Fruit fly (Drosophila melanogaster): Measurements from ENCODE around the gene Decay.

The Decay gene

dm6 chr3R:16472301-16472700 lies 28.5 kb downstream of the Decay start, which contains the start of gene Gyc89Da:
TSS of gene Gyc89Da (plus strand) at chr3R:16472601.
- TF ChIP-seq CG10348 (GFP tag; IDR thresholded peaks at IDR 0.05): no peak
- no peak for TF ChIP-seq CG17806 (tag; optimal IDR thresholded peaks at IDR 0.05)
- no peak for TF ChIP-seq EcR (GFP tag; optimal IDR thresholded peaks at IDR 0.05)
- TF ChIP-seq CG9948 (tag; optimal IDR thresholded peaks at IDR 0.05): no peak

- no peak for TF ChIP-seq CG14655 (GFP tag; optimal IDR thresholded peaks at IDR 0.05)
- TF ChIP-seq rn (GFP tag; IDR thresholded peaks at IDR 0.05): no peak
- TF ChIP-seq fd96Ca (GFP tag; IDR thresholded peaks at IDR 0.05): no peak
- no peak for TF ChIP-seq CG13204 (GFP tag; optimal IDR thresholded peaks at IDR 0.05)
- no peak for TF ChIP-seq CG8301 (tag; optimal IDR thresholded peaks at IDR 0.05)
- TF ChIP-seq Pif1A (GFP tag; optimal IDR thresholded peaks at IDR 0.05): no peak
- no peak for TF ChIP-seq gl (tag; optimal IDR thresholded peaks at IDR 0.05)
- no peak for TF ChIP-seq CG10348 (GFP tag; IDR thresholded peaks at IDR 0.05)
- no peak for TF ChIP-seq D1 (tag; optimal IDR thresholded peaks at IDR 0.05)
- TF ChIP-seq CG17806 (tag; optimal IDR thresholded peaks at IDR 0.05): no peak
Observed at dm6 chr3R:16469501-16470263, 31.2 kb downstream of the Decay start, which contains the start of the genes CG42232 and CSN5. TSS of gene CG42232 (minus strand) at chr3R:16469663. TSS of gene CSN5 (plus strand) at chr3R:16470099.

DNA sequence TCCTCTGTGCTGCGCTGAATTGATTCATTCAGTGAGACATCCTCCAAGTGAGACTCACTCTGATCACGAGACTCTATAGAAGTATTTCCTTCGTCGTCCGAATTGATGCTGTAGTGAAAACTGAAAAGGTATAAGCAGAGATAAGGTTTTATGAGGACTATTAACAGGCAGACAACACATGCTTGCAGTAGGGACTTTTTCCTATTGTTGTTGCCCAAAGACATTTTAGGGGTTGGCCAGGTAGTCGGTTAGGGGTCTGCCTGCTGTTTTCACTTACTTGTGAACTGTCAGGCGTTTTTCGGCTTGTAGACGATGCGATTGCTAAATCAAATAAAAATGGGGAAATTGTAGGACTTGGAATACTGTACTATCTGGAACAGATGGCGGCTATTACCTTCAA lies 32.3 kb downstream of the Decay start:
- no peak for TF ChIP-seq CG8159 (tag; optimal IDR thresholded peaks at IDR 0.05)
- TF ChIP-seq CG15710 (tag; optimal IDR thresholded peaks at IDR 0.05): no peak
- no peak for TF ChIP-seq Ets98B (GFP tag; IDR thresholded peaks at IDR 0.05)
- TF ChIP-seq CG13204 (GFP tag; optimal IDR thresholded peaks at IDR 0.05): no peak
- no peak for TF ChIP-seq Pif1B (GFP tag; optimal IDR thresholded peaks at IDR 0.05)
- TF ChIP-seq Pif1A (GFP tag; optimal IDR thresholded peaks at IDR 0.05): no peak
- TF ChIP-seq gl (tag; optimal IDR thresholded peaks at IDR 0.05): no peak
- no peak for TF ChIP-seq CG4496 (GFP tag; IDR thresholded peaks at IDR 0.05)
- TF ChIP-seq CG17806 (tag; optimal IDR thresholded peaks at IDR 0.05): no peak
- no peak for TF ChIP-seq CG32121 (GFP tag; IDR thresholded peaks at IDR 0.05)
- no peak for TF ChIP-seq CG9948 (tag; optimal IDR thresholded peaks at IDR 0.05)
- no peak for TF ChIP-seq CG8301 (tag; optimal IDR thresholded peaks at IDR 0.05)
- no peak for TF ChIP-seq CG12605 (GFP tag; IDR thresholded peaks at IDR 0.05)
- no peak for TF ChIP-seq EcR (GFP tag; optimal IDR thresholded peaks at IDR 0.05)
- no peak for TF ChIP-seq CG14655 (GFP tag; optimal IDR thresholded peaks at IDR 0.05)
- no peak for TF ChIP-seq Snoo (tag; optimal IDR thresholded peaks at IDR 0.05)
- TF ChIP-seq fd96Ca (GFP tag; IDR thresholded peaks at IDR 0.05): no peak
- no peak for TF ChIP-seq D1 (tag; optimal IDR thresholded peaks at IDR 0.05)

DNA sequence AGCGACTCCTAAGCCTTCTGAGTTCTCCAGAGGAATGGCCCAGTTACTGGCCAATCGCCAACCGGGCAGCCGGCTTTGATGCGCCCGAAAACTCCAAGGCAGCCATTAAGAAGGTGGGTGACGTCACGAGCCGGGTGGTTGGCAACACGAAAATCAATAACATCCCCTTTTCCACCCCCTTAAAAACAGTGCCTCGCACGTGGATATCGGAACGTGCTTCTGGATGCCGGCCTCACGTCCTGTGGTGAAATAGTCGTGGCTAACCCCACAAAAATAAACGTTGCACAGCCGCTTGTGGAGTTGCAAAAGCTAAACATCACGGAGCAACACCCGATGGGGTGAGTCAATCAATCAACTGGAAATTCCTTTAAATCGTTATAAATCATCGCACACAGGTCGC lies 44.2 kb downstream of the Decay start:
- TF ChIP-seq CG13204 (GFP tag; optimal IDR thresholded peaks at IDR 0.05): no peak
- no peak for TF ChIP-seq Pif1A (GFP tag; optimal IDR thresholded peaks at IDR 0.05)
- TF ChIP-seq CG8159 (tag; optimal IDR thresholded peaks at IDR 0.05): no peak
- no peak for TF ChIP-seq Pif1B (GFP tag; optimal IDR thresholded peaks at IDR 0.05)
- TF ChIP-seq CG14655 (GFP tag; optimal IDR thresholded peaks at IDR 0.05): no peak
- TF ChIP-seq CG8301 (tag; optimal IDR thresholded peaks at IDR 0.05): no peak

DNA sequence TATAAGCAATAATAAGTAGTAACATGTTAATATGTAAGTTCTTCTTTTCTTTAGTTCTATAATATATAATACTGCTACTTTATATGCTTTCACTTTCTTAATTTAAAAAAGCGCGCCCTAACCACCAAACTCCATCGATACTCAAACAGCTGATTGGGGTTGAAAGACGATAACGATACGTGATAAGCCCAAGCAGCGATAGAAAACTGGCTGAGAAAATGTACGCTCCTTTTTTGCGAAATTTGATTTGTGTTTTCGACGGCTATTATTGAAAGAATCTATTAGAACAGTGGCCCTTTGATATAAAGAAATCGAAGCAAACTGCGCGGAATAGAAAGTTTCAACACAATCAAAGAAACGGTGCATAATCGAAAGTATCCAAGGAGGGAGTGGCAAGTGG lies 45.0 kb downstream of the Decay start, which contains the start of gene CG14883:
Gene CG14883, plus strand, starts transcription at position 178 of the 400 bp plus-strand sequence.
- TF ChIP-seq Snoo (tag; optimal IDR thresholded peaks at IDR 0.05): no peak
- TF ChIP-seq CG17806 (tag; optimal IDR thresholded peaks at IDR 0.05): no peak
- no peak for TF ChIP-seq Pif1A (GFP tag; optimal IDR thresholded peaks at IDR 0.05)
- TF ChIP-seq CG34367 (tag; optimal IDR thresholded peaks at IDR 0.05): no peak
- TF ChIP-seq D1 (tag; optimal IDR thresholded peaks at IDR 0.05): no peak
- no peak for TF ChIP-seq fd96Ca (GFP tag; IDR thresholded peaks at IDR 0.05)
- no peak for TF ChIP-seq CG14655 (GFP tag; optimal IDR thresholded peaks at IDR 0.05)
- no peak for TF ChIP-seq CG8159 (tag; optimal IDR thresholded peaks at IDR 0.05)
- no peak for TF ChIP-seq Pif1B (GFP tag; optimal IDR thresholded peaks at IDR 0.05)
- no peak for TF ChIP-seq Ets98B (GFP tag; IDR thresholded peaks at IDR 0.05)
- no peak for TF ChIP-seq gl (tag; optimal IDR thresholded peaks at IDR 0.05)
- no peak for TF ChIP-seq CG9948 (tag; optimal IDR thresholded peaks at IDR 0.05)
- TF ChIP-seq EcR (GFP tag; optimal IDR thresholded peaks at IDR 0.05): no peak
- no peak for TF ChIP-seq rn (GFP tag; IDR thresholded peaks at IDR 0.05)
- no peak for TF ChIP-seq CG4496 (GFP tag; IDR thresholded peaks at IDR 0.05)
- TF ChIP-seq CG32121 (GFP tag; IDR thresholded peaks at IDR 0.05): no peak

DNA sequence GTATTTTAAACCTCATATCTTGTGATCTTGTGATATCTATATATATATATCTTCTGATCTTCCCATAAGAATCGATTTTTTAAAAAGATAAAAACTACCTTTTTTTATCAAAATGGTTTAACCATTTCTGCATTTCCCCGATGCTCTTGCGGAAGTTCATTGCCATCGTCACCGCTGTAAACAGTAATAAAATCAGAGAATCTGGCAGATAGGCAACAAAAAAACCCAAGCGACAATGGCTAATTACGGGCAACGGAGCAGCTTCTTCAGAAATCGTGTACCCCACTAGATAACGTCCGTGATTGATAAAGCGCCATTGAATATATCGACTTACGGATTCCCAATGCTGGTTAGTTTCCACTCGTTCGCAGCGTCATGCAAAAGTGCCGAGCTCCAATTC lies 46.7 kb downstream of the Decay start, which contains the start of gene CG10405:
Gene CG10405, plus strand, starts transcription at position 301 of the 400 bp plus-strand sequence.
- TF ChIP-seq CG32121 (GFP tag; IDR thresholded peaks at IDR 0.05) (no peak), Ets98B (GFP tag; IDR thresholded peaks at IDR 0.05) (no peak), CG4496 (GFP tag; IDR thresholded peaks at IDR 0.05) (no peak), CG10348 (GFP tag; IDR thresholded peaks at IDR 0.05) (no peak), Snoo (tag; optimal IDR thresholded peaks at IDR 0.05) (no peak)

dm6 chr3R:16453597-16453996 lies 47.3 kb downstream of the Decay start, which contains the start of gene Pak3:
TSS of gene Pak3 (minus strand) at chr3R:16453821.
- TF ChIP-seq Pif1A (GFP tag; optimal IDR thresholded peaks at IDR 0.05): no peak
- TF ChIP-seq CG4496 (GFP tag; IDR thresholded peaks at IDR 0.05): 0 out of 3 replicates have a peak, but pooled peaks have one; percentile 10

All from whole organism, pupa.